Fruit fly (Drosophila melanogaster) whole organism, pupa: ENCODE results near the gene CG46467.

Experiments
- CG10348 ChIP-seq: fragments of 200-800 bp; sonication (Bioruptor generic); IDR thresholded peaks from 2 replicates; pipeline ENCODE4 v1.3.6; 2022; ENCODE audit warnings: missing biosample characterization, missing genetic modification characterization
- CG12605 ChIP-seq: fragments of 200-800 bp; sonication (Bioruptor generic); IDR thresholded peaks from 2 replicates; pipeline ENCODE4 v1.3.6; 2022; ENCODE audit warnings: missing biosample characterization, missing genetic modification characterization
- CG13204 ChIP-seq: fragments of 200-800 bp; sonication (Bioruptor generic); optimal IDR thresholded peaks from 2 replicates; lab custom pipeline; 2018; ENCODE audit warnings: missing biosample characterization, mild to moderate bottlenecking, missing genetic modification characterization, moderate library complexity
- CG14655 ChIP-seq: fragments of 200-800 bp; sonication (Bioruptor generic); optimal IDR thresholded peaks from 3 replicates; lab custom pipeline; 2017; ENCODE audit warnings: mild to moderate bottlenecking, missing biosample characterization, missing genetic modification reagents, missing genetic modification characterization
- CG15710 ChIP-seq: fragments of 200-800 bp; sonication (Bioruptor generic); optimal IDR thresholded peaks from 2 replicates; lab custom pipeline; 2018; ENCODE audit warnings: missing biosample characterization, mild to moderate bottlenecking, missing genetic modification characterization, moderate library complexity
- CG17806 ChIP-seq: fragments of 200-800 bp; sonication (Bioruptor generic); optimal IDR thresholded peaks from 2 replicates; lab custom pipeline; 2018; ENCODE audit warnings: missing biosample characterization, mild to moderate bottlenecking, missing genetic modification characterization, moderate library complexity
- CG32121 ChIP-seq: fragments of 200-800 bp; sonication (Bioruptor generic); IDR thresholded peaks from 2 replicates; pipeline ENCODE4 v1.3.6; 2022; ENCODE audit warnings: missing biosample characterization, missing genetic modification characterization
- CG34367 ChIP-seq: fragments of 200-800 bp; sonication (Bioruptor generic); optimal IDR thresholded peaks from 2 replicates; lab custom pipeline; 2018; ENCODE audit warnings: missing biosample characterization, mild to moderate bottlenecking, missing genetic modification characterization
- CG4496 ChIP-seq: fragments of 200-800 bp; sonication (Bioruptor generic); IDR thresholded peaks from 3 replicates; pipeline ENCODE4 v1.3.6; 2022; ENCODE audit warnings: missing biosample characterization, missing genetic modification characterization
- CG8159 ChIP-seq: fragments of 200-800 bp; sonication (Bioruptor generic); optimal IDR thresholded peaks from 3 replicates; lab custom pipeline; 2018; ENCODE audit warnings: missing biosample characterization, mild to moderate bottlenecking, missing genetic modification characterization, moderate library complexity
- CG8301 ChIP-seq: fragments of 200-800 bp; sonication (Bioruptor generic); optimal IDR thresholded peaks from 2 replicates; lab custom pipeline; 2018; ENCODE audit warnings: missing biosample characterization, mild to moderate bottlenecking, missing genetic modification characterization
- CG9948 ChIP-seq: fragments of 200-800 bp; sonication (Bioruptor generic); optimal IDR thresholded peaks from 2 replicates; lab custom pipeline; 2018; ENCODE audit warnings: missing biosample characterization, mild to moderate bottlenecking, missing genetic modification characterization, moderate library complexity
- D1 ChIP-seq: fragments of 200-800 bp; sonication (Bioruptor generic); optimal IDR thresholded peaks from 2 replicates; lab custom pipeline; 2018; ENCODE audit warnings: missing biosample characterization, mild to moderate bottlenecking, missing genetic modification characterization, moderate library complexity
- EcR ChIP-seq: fragments of 200-800 bp; sonication (Bioruptor generic); optimal IDR thresholded peaks from 3 replicates; lab custom pipeline; 2019; ENCODE audit warnings: missing biosample characterization, missing genetic modification characterization, mild to moderate bottlenecking, moderate library complexity, missing genetic modification reagents
- Ets98B ChIP-seq: fragments of 200-800 bp; sonication (Bioruptor generic); IDR thresholded peaks from 2 replicates; pipeline ENCODE4 v1.3.6; 2022; ENCODE audit warnings: missing biosample characterization, missing genetic modification characterization
- Pif1A ChIP-seq: fragments of 200-800 bp; sonication (Bioruptor generic); optimal IDR thresholded peaks from 3 replicates; lab custom pipeline; 2016; ENCODE audit warnings: missing biosample characterization, missing genetic modification characterization
- Pif1B ChIP-seq: fragments of 200-800 bp; sonication (Bioruptor generic); optimal IDR thresholded peaks from 3 replicates; lab custom pipeline; 2016; ENCODE audit warnings: missing biosample characterization, missing genetic modification characterization
- Snoo ChIP-seq: fragments of 200-800 bp; sonication (Bioruptor generic); optimal IDR thresholded peaks from 3 replicates; lab custom pipeline; 2017; ENCODE audit warnings: missing biosample characterization, mild to moderate bottlenecking, missing genetic modification characterization, inconsistent platforms
- fd96Ca ChIP-seq: fragments of 200-800 bp; sonication (Bioruptor generic); IDR thresholded peaks from 3 replicates; pipeline ENCODE4 v1.3.6; 2022; ENCODE audit warnings: missing biosample characterization, missing genetic modification characterization
- gl ChIP-seq: fragments of 200-800 bp; sonication (Bioruptor generic); optimal IDR thresholded peaks from 2 replicates; lab custom pipeline; 2018; ENCODE audit warnings: missing biosample characterization, mild to moderate bottlenecking, missing genetic modification characterization
- rn ChIP-seq: fragments of 200-800 bp; sonication (Bioruptor generic); IDR thresholded peaks from 2 replicates; pipeline ENCODE4 v1.3.6; 2022; ENCODE audit warnings: missing biosample characterization, missing genetic modification characterization

Gene CG46467

dm6 chr3R:9883248-9883939 lies 8.9 kb downstream of the CG46467 start:
- no peak for TF ChIP-seq fd96Ca (GFP tag; lab: Robert Waterston, UW)
- no peak for TF ChIP-seq CG9948 (tag; lab: Kevin White, UChicago)
- TF ChIP-seq gl (tag; lab: Kevin White, UChicago), result no peak
- TF ChIP-seq, all 21 proteins: peak for 0

- TF ChIP-seq CG9948 (tag; lab: Kevin White, UChicago) (no peak), CG10348 (GFP tag; lab: Robert Waterston, UW) (no peak), EcR (GFP tag; lab: Kevin White, UChicago) (peak; percentile 33), CG14655 (GFP tag; lab: Kevin White, UChicago) (no peak), CG34367 (tag; lab: Kevin White, UChicago) (peak; percentile 2), CG8159 (tag; lab: Kevin White, UChicago) (peak; percentile 50), CG17806 (tag; lab: Kevin White, UChicago) (peak; percentile 9), CG8301 (tag; lab: Kevin White, UChicago) (no peak), rn (peak; percentile 46; the same call in 1 of the 2 replicates), D1 (no peak), gl (tag; lab: Kevin White, UChicago) (no peak), Ets98B (GFP tag; lab: Robert Waterston, UW) (peak; percentile 41; the same call in 1 of the 2 replicates), Snoo (tag; lab: Kevin White, UChicago) (peak; percentile 48), CG4496 (GFP tag; lab: Robert Waterston, UW) (peak; percentile 42; the same call in 1 of the 3 replicates), CG15710 (peak; percentile 16)
Observed at dm6 chr3R:9884461-9885185, 10.1 kb downstream of the CG46467 start.

DNA sequence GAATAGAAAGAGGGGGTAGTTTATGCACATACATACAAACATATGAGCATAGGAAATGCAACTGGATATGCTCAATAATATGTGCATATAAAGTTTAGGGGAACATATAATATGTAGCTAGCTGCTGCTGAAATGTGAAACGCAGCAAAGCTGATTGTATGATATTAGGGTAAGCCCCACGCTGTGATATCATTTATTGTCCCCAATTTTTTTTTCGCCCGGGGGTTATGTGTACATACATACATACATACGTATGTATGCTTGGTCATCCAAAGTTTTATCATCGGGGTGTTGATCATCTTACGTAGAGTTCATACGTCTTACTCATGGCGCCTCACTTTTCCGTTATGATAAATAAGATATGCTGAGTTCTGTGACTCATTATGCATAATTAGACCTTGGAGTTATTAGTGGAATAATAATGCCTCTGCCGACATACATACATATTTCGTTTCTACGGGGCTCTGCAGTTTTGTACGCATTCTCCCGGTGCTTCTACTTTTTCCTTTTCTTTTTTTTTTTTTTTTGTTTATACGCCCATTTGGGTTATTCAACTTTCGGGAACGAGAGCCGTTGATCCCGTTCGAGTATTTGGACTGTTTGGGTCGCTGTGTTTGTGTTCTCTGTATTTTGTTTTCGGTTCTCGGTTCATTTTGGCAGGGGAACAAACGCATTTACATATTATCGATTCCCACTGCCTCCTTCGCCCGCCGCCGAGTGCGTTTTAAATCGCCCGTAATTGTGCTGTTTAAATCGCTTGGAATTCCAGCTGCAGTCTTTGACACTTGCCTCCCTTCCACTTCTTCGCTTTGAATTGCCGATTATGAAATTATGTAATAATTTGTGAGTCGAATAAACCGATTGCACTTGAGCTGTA lies 11.2 kb downstream of the CG46467 start:
- TF ChIP-seq EcR (GFP tag; lab: Kevin White, UChicago), result no peak
- TF ChIP-seq Pif1A (GFP tag; lab: Kevin White, UChicago), result no peak
- no peak for TF ChIP-seq CG32121 (GFP tag; lab: Robert Waterston, UW)
- TF ChIP-seq, all 21 proteins: peak for 0

- TF ChIP-seq Snoo (tag; lab: Kevin White, UChicago) (peak; percentile 46), D1 (no peak), Pif1A (GFP tag; lab: Kevin White, UChicago) (no peak), EcR (GFP tag; lab: Kevin White, UChicago) (peak; percentile 70)
- TF ChIP-seq, all 21 proteins: peak for 2
Observed at dm6 chr3R:9886341-9886959, 12.0 kb downstream of the CG46467 start.

- TF ChIP-seq CG34367 (tag; lab: Kevin White, UChicago) (no peak), Ets98B (GFP tag; lab: Robert Waterston, UW) (peak; percentile 41; the same call in 1 of the 2 replicates), CG10348 (GFP tag; lab: Robert Waterston, UW) (no peak), D1 (no peak), CG17806 (tag; lab: Kevin White, UChicago) (peak; percentile 5), CG15710 (no peak), CG8159 (tag; lab: Kevin White, UChicago) (peak; percentile 16), CG8301 (tag; lab: Kevin White, UChicago) (peak; percentile 60), gl (tag; lab: Kevin White, UChicago) (no peak), CG12605 (no peak), CG13204 (GFP tag; lab: Kevin White, UChicago) (no peak), rn (no peak), CG32121 (GFP tag; lab: Robert Waterston, UW) (peak; percentile 64), Pif1B (GFP tag; lab: Kevin White, UChicago) (no peak), Pif1A (GFP tag; lab: Kevin White, UChicago) (peak; percentile 26), EcR (GFP tag; lab: Kevin White, UChicago) (no peak), fd96Ca (GFP tag; lab: Robert Waterston, UW) (peak; percentile 55; the same call in 2 of the 3 replicates), CG14655 (GFP tag; lab: Kevin White, UChicago) (peak; percentile 42), CG9948 (tag; lab: Kevin White, UChicago) (no peak), Snoo (tag; lab: Kevin White, UChicago) (no peak), CG4496 (GFP tag; lab: Robert Waterston, UW) (peak; percentile 57; the same call in 2 of the 3 replicates)
Observed at dm6 chr3R:9888668-9889302, 14.3 kb downstream of the CG46467 start.
